Worm (Caenorhabditis elegans): ENCODE results near the gene F25B3.2.

F25B3.2 gene

ce11 chrV:9550313-9550712 lies 26.8 kb upstream of the F25B3.2 start, which contains the start of gene ehbp-1:
Gene ehbp-1, plus strand, starts transcription at chrV:9550644.
- TF ChIP-seq nhr-2 (tag; optimal IDR thresholded peaks at IDR 0.05) (no peak), mls-2 (tag; optimal IDR thresholded peaks at IDR 0.05) (no peak), unc-120 (tag; optimal IDR thresholded peaks at IDR 0.05; ENCODE audit: poor library complexity, severe bottlenecking) (peak; percentile 58), ceh-39 (tag; optimal IDR thresholded peaks at IDR 0.05) (no peak), nhr-28 (tag; optimal IDR thresholded peaks at IDR 0.05) (no peak), blmp-1 (tag; optimal IDR thresholded peaks at IDR 0.05) (no peak), mab-5 (tag; optimal IDR thresholded peaks at IDR 0.05) (no peak), ces-1 (GFP tag; optimal IDR thresholded peaks at IDR 0.05) (peak; percentile 78)

ce11 chrV:9556668-9557067 lies 20.4 kb upstream of the F25B3.2 start:
- TF ChIP-seq blmp-1 (tag; optimal IDR thresholded peaks at IDR 0.05) (no peak), nhr-12 (tag; optimal IDR thresholded peaks at IDR 0.05) (no peak), unc-39 (tag; optimal IDR thresholded peaks at IDR 0.05) (no peak), lin-32 (GFP tag; optimal IDR thresholded peaks at IDR 0.05) (no peak), hlh-1 (tag; optimal IDR thresholded peaks at IDR 0.05) (no peak)

ce11 chrV:9561624-9562179 lies 15.4 kb upstream of the F25B3.2 start, which contains the start of gene rgef-1:
Gene rgef-1, minus strand, starts transcription at chrV:9561674.
- TF ChIP-seq bed-3 (GFP tag; optimal IDR thresholded peaks at IDR 0.05) (no peak), sptf-1 (tag; optimal IDR thresholded peaks at IDR 0.05) (peak; percentile 5), nhr-2 (tag; optimal IDR thresholded peaks at IDR 0.05) (no peak), ces-1 (GFP tag; optimal IDR thresholded peaks at IDR 0.05) (peak; percentile 91)

ce11 chrV:9563585-9563984 lies 13.5 kb upstream of the F25B3.2 start:
- TF ChIP-seq nhr-28 (tag; optimal IDR thresholded peaks at IDR 0.05): no peak
- TF ChIP-seq zip-8 (tag; optimal IDR thresholded peaks at IDR 0.05): peak; percentile 50

ce11 chrV:9568707-9569106 lies 8.4 kb upstream of the F25B3.2 start, which contains the start of gene F25B3.4:
Gene F25B3.4, minus strand, starts transcription at chrV:9568807.
- TF ChIP-seq bed-3 (GFP tag; optimal IDR thresholded peaks at IDR 0.05) (no peak), unc-39 (tag; optimal IDR thresholded peaks at IDR 0.05) (no peak), sem-2 (GFP tag; optimal IDR thresholded peaks at IDR 0.05) (no peak), lin-32 (GFP tag; optimal IDR thresholded peaks at IDR 0.05) (no peak)

- TF ChIP-seq flh-1 (GFP tag; optimal IDR thresholded peaks at IDR 0.05): no peak
- no peak for TF ChIP-seq unc-120 (tag; optimal IDR thresholded peaks at IDR 0.05; ENCODE audit: poor library complexity, severe bottlenecking)
- no peak for TF ChIP-seq cnd-1 (tag; optimal IDR thresholded peaks at IDR 0.05)
- no peak for TF ChIP-seq mab-5 (tag; optimal IDR thresholded peaks at IDR 0.05)
- no peak for TF ChIP-seq snpc-4 (tag; optimal IDR thresholded peaks at IDR 0.05)
- no peak for TF ChIP-seq ham-2 (GFP tag; optimal IDR thresholded peaks at IDR 0.05)
- no peak for TF ChIP-seq unc-62 (GFP tag; optimal IDR thresholded peaks at IDR 0.05)
- no peak for TF ChIP-seq hlh-1 (tag; optimal IDR thresholded peaks at IDR 0.05)
- TF ChIP-seq nhr-76 (tag; optimal IDR thresholded peaks at IDR 0.05): no peak
- TF ChIP-seq lin-32 (GFP tag; optimal IDR thresholded peaks at IDR 0.05): no peak
- TF ChIP-seq mep-1 (tag; optimal IDR thresholded peaks at IDR 0.05): no peak
- no peak for TF ChIP-seq drap-1 (GFP tag; optimal IDR thresholded peaks at IDR 0.05)
- no peak for TF ChIP-seq zip-8 (tag; optimal IDR thresholded peaks at IDR 0.05)
- no peak for TF ChIP-seq ceh-83 (GFP tag; optimal IDR thresholded peaks at IDR 0.05)
These were observed 6.9 kb upstream of the F25B3.2 start, which contains the start of gene F25B3.5 for ce11 chrV:9570197-9570596. Gene F25B3.5, minus strand, starts transcription at chrV:9570297.

- TF ChIP-seq nhr-12 (tag; optimal IDR thresholded peaks at IDR 0.05): no peak
- TF ChIP-seq ceh-83 (GFP tag; optimal IDR thresholded peaks at IDR 0.05): no peak
- no peak for TF ChIP-seq mab-5 (tag; optimal IDR thresholded peaks at IDR 0.05)
- no peak for TF ChIP-seq lin-32 (GFP tag; optimal IDR thresholded peaks at IDR 0.05)
- TF ChIP-seq mls-2 (tag; optimal IDR thresholded peaks at IDR 0.05): no peak
- TF ChIP-seq zip-8 (tag; optimal IDR thresholded peaks at IDR 0.05): no peak
- TF ChIP-seq pha-4 (tag; optimal IDR thresholded peaks at IDR 0.05): no peak
- TF ChIP-seq cnd-1 (tag; optimal IDR thresholded peaks at IDR 0.05): no peak
- no peak for TF ChIP-seq elt-3 (tag; optimal IDR thresholded peaks at IDR 0.05)
- TF ChIP-seq nhr-2 (tag; optimal IDR thresholded peaks at IDR 0.05): no peak
- TF ChIP-seq elt-1 (tag; optimal IDR thresholded peaks at IDR 0.05; ENCODE audit: borderline replicate concordance, insufficient read depth): no peak
- no peak for TF ChIP-seq blmp-1 (tag; optimal IDR thresholded peaks at IDR 0.05)
- TF ChIP-seq nhr-237 (tag; optimal IDR thresholded peaks at IDR 0.05): no peak
- TF ChIP-seq sptf-1 (tag; optimal IDR thresholded peaks at IDR 0.05): no peak
- no peak for TF ChIP-seq lin-13 (tag; optimal IDR thresholded peaks at IDR 0.05)
- no peak for TF ChIP-seq lsy-2 (tag; optimal IDR thresholded peaks at IDR 0.05)
- TF ChIP-seq nhr-28 (tag; optimal IDR thresholded peaks at IDR 0.05): no peak
These were observed 6.0 kb upstream of the F25B3.2 start for ce11 chrV:9571056-9571455.

All from whole organism, mixed stage, embryonic.